Worm (Caenorhabditis elegans): ENCODE results near the gene sri-2.

DNA sequence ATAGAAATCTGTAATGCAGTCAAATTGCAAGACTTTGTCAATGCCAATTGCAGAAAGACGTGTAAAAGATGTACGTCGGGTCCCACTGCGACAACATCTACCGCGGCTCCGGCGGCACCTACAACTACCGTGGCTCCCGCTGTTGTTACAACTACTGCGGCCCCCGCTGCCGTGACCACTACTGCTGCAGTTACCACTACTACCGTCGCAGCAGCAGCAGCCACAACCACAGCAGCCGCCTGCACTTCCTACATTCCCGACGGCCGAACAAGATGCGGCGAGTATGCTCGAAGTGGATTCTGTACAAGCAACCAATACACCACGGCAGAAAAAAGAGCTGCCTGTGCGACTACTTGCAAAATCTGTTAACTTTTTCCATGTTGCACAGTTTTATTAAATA lies 50.2 kb downstream of the sri-2 start:
- no peak for TF ChIP-seq W03F9.2 (tag; optimal IDR thresholded peaks at IDR 0.05)
- TF ChIP-seq him-1 (tag; optimal IDR thresholded peaks at IDR 0.05): no peak
- TF ChIP-seq dao-5 (tag; optimal IDR thresholded peaks at IDR 0.05): no peak
